Worm (Caenorhabditis elegans) whole organism, L1 larva: ENCODE measurements around the gene mrps-21.

Experiments used
- dsc-1 ChIP-seq: sonication (generic microtip); optimal IDR thresholded peaks from 2 replicates; lab custom pipeline; 2016; ENCODE audit warnings: mild to moderate bottlenecking, missing genetic modification characterization, missing compliant biosample characterization
- efl-1 ChIP-seq, 4 experiments: fragments of 150-350 bp; optimal IDR thresholded peaks in 3 of 4; peaks in 1 of 4; 1 replicate in 1 of 4; 2 replicates in 3 of 4; lab custom pipeline; 2014; ENCODE audit warnings: missing biosample characterization in 2 of 4, missing genetic modification characterization in 2 of 4, missing genetic modification reagents in 2 of 4
- fkh-8 ChIP-seq: sonication (generic microtip); optimal IDR thresholded peaks from 2 replicates; lab custom pipeline; 2016; ENCODE audit warnings: mild to moderate bottlenecking, missing genetic modification characterization, missing compliant biosample characterization
- lin-13 ChIP-seq: fragments of 150-350 bp; optimal IDR thresholded peaks from 2 replicates; lab custom pipeline; 2014; ENCODE audit warnings: missing biosample characterization, missing genetic modification reagents, missing genetic modification characterization
- nhr-71 ChIP-seq: sonication (generic microtip); optimal IDR thresholded peaks from 2 replicates; lab custom pipeline; 2016; ENCODE audit warnings: mild to moderate bottlenecking, missing genetic modification characterization, moderate library complexity, missing compliant biosample characterization
- nhr-76 ChIP-seq: sonication (generic microtip); optimal IDR thresholded peaks from 2 replicates; lab custom pipeline; 2017; ENCODE audit warnings: missing biosample characterization, missing genetic modification characterization
- nhr-85 ChIP-seq: sonication (generic microtip); peaks from one replicate; lab custom pipeline; 2016; ENCODE audit warnings: missing genetic modification characterization, inconsistent platforms, missing compliant biosample characterization
- pax-3 ChIP-seq: fragments of 200-800 bp; sonication (Bioruptor generic); optimal IDR thresholded peaks from 2 replicates; lab custom pipeline; 2018; ENCODE audit warnings: mild to moderate bottlenecking, missing genetic modification characterization, moderate library complexity, missing compliant biosample characterization

mrps-21 gene

ce11 chrIV:4611740-4612139 lies 47.6 kb downstream of the mrps-21 start:
- TF ChIP-seq dsc-1 (peak; percentile 61), pax-3 (peak; percentile 61), fkh-8 (tag; lab: Kevin White, UChicago) (peak; percentile 48), nhr-71 (tag; lab: Kevin White, UChicago) (no peak), nhr-85 (tag; lab: Kevin White, UChicago) (peak; percentile 62), nhr-76 (tag; lab: Kevin White, UChicago) (no peak), efl-1 (optimal IDR thresholded peaks at IDR 0.05; lab: Kevin White, UChicago) (no peak), efl-1 (GFP tag; optimal IDR thresholded peaks at IDR 0.05 in 1 of 2; lab: Kevin White, UChicago) (peak in 1 of 2 experiments; percentile 39)

ce11 chrIV:4609568-4609967 lies 49.7 kb downstream of the mrps-21 start, which contains the start of gene col-110:
col-110 (minus strand) TSS chrIV:4609668.
- no peak for TF ChIP-seq lin-13 (GFP tag; lab: Kevin White, UChicago)
